Fruit fly (Drosophila melanogaster) whole organism, prepupa: Measurements from ENCODE around the gene Smyd5.

Experiments used
- Hr4 ChIP-seq: fragments of 200-800 bp; sonication (Bioruptor generic); optimal IDR thresholded peaks from 3 replicates; lab custom pipeline; 2016; ENCODE audit warnings: missing biosample characterization, missing genetic modification characterization
- topi ChIP-seq: fragments of 200-800 bp; sonication (Bioruptor generic); optimal IDR thresholded peaks from 3 replicates; lab custom pipeline; 2016; ENCODE audit warnings: missing biosample characterization, missing genetic modification characterization

- TF ChIP-seq Hr4 (no peak), topi (no peak)
Observed at dm6 chr3R:21267972-21268512, 49.5 kb upstream of the Smyd5 start.
